Fruit fly (Drosophila melanogaster): ENCODE results near the gene CG6244.
A peak's percentile ranks its signal among the peaks of the same experiment; 100 is the strongest.

CG6244 gene

dm6 chr3L:15813988-15814387, 5.9 kb downstream of the CG6244 start (continued):
- no peak for TF ChIP-seq da (GFP tag; optimal IDR thresholded peaks at IDR 0.05)
- no peak for TF ChIP-seq chif (GFP tag; optimal IDR thresholded peaks at IDR 0.05)
- no peak for TF ChIP-seq Myb (GFP tag; optimal IDR thresholded peaks at IDR 0.05)
- TF ChIP-seq crc (GFP tag; optimal IDR thresholded peaks at IDR 0.05), result no peak
- no peak for TF ChIP-seq mam (GFP tag; optimal IDR thresholded peaks at IDR 0.05)
- no peak for TF ChIP-seq CG14710 (tag; optimal IDR thresholded peaks at IDR 0.05)
- TF ChIP-seq Aef1 (GFP tag; IDR thresholded peaks at IDR 0.05), result no peak
- TF ChIP-seq Dip3 (GFP tag; optimal IDR thresholded peaks at IDR 0.05), result no peak
- no peak for TF ChIP-seq sens-2 (GFP tag; IDR thresholded peaks at IDR 0.05)
- no peak for TF ChIP-seq CG18764 (GFP tag; optimal IDR thresholded peaks at IDR 0.05)
- TF ChIP-seq stc (GFP tag; IDR thresholded peaks at IDR 0.05), result no peak
- no peak for TF ChIP-seq otp (GFP tag; IDR thresholded peaks at IDR 0.05)
- no peak for TF ChIP-seq pho (GFP tag; optimal IDR thresholded peaks at IDR 0.05)
- peak; percentile 85 for TF ChIP-seq sd (tag; optimal IDR thresholded peaks at IDR 0.05)
- peak; percentile 59 for TF ChIP-seq CG12071 (GFP tag; optimal IDR thresholded peaks at IDR 0.05)
- TF ChIP-seq wor (GFP tag; IDR thresholded peaks at IDR 0.05), result no peak
- no peak for TF ChIP-seq CG3726 (GFP tag; IDR thresholded peaks at IDR 0.05)
- TF ChIP-seq trem (tag; optimal IDR thresholded peaks at IDR 0.05), result no peak

- TF ChIP-seq CG31388 (GFP tag; optimal IDR thresholded peaks at IDR 0.05) (peak; percentile 4), pho (GFP tag; optimal IDR thresholded peaks at IDR 0.05) (peak; percentile 32), shn (GFP tag; optimal IDR thresholded peaks at IDR 0.05) (no peak), Atf6 (GFP tag; IDR thresholded peaks at IDR 0.05) (peak; percentile 48; the same call in 1 of the 2 replicates), Max (GFP tag; optimal IDR thresholded peaks at IDR 0.05) (no peak), CG6813 (GFP tag; optimal IDR thresholded peaks at IDR 0.05) (peak; percentile 69), Vsx1 (GFP tag; optimal IDR thresholded peaks at IDR 0.05) (peak; percentile 28), Gsc (GFP tag; IDR thresholded peaks at IDR 0.05) (no peak), bab2 (GFP tag; optimal IDR thresholded peaks at IDR 0.05) (peak; percentile 57), CG16815 (GFP tag; optimal IDR thresholded peaks at IDR 0.05) (peak; percentile 40), gt (GFP tag; IDR thresholded peaks at IDR 0.05) (no peak), insv (GFP tag; optimal IDR thresholded peaks at IDR 0.05) (peak; percentile 20 to 88), gcm2 (GFP tag; optimal IDR thresholded peaks at IDR 0.05) (peak; percentile 44), ewg (GFP tag; optimal IDR thresholded peaks at IDR 0.05) (no peak), rib (GFP tag; IDR thresholded peaks at IDR 0.05) (0 out of 2 replicates have a peak, but pooled peaks have one; percentile 46), CG30431 (GFP tag; optimal IDR thresholded peaks at IDR 0.05) (no peak), CG10209 (GFP tag; optimal IDR thresholded peaks at IDR 0.05) (peak; percentile 73), CG5245 (GFP tag; optimal IDR thresholded peaks at IDR 0.05) (peak; percentile 14), CG10147 (GFP tag; optimal IDR thresholded peaks at IDR 0.05) (peak; percentile 68), CG6254 (GFP tag; optimal IDR thresholded peaks at IDR 0.05) (peak; percentile 46), Xrp1 (GFP tag; IDR thresholded peaks at IDR 0.05) (peak; percentile 76; the same call in 1 of the 2 replicates), Ravus (GFP tag; IDR thresholded peaks at IDR 0.05) (no peak), CG17568 (GFP tag; optimal IDR thresholded peaks at IDR 0.05) (peak; percentile 57), wor (GFP tag; IDR thresholded peaks at IDR 0.05) (no peak), CG18599 (GFP tag; optimal IDR thresholded peaks at IDR 0.05) (peak; percentile 86), CG1529 (GFP tag; optimal IDR thresholded peaks at IDR 0.05) (peak; percentile 12), wdn (GFP tag; IDR thresholded peaks at IDR 0.05) (peak; percentile 34; the same call in 1 of the 2 replicates), dati (GFP tag; IDR thresholded peaks at IDR 0.05) (no peak), CG3065 (GFP tag; optimal IDR thresholded peaks at IDR 0.05) (no peak), ems (GFP tag; optimal IDR thresholded peaks at IDR 0.05) (no peak), CG3995 (GFP tag; optimal IDR thresholded peaks at IDR 0.05) (no peak), ato (GFP tag; IDR thresholded peaks at IDR 0.05; ENCODE audit: partially characterized antibody) (no peak), CG12236 (GFP tag; optimal IDR thresholded peaks at IDR 0.05) (peak; percentile 13), vnd (GFP tag; IDR thresholded peaks at IDR 0.05; ENCODE audit: partially characterized antibody) (no peak)
These were observed 7.4 kb downstream of the CG6244 start for dm6 chr3L:15815353-15816142.

Measured in whole organism, embryonic.